Fruit fly (Drosophila melanogaster): ENCODE results near the gene CG7889.

DNA sequence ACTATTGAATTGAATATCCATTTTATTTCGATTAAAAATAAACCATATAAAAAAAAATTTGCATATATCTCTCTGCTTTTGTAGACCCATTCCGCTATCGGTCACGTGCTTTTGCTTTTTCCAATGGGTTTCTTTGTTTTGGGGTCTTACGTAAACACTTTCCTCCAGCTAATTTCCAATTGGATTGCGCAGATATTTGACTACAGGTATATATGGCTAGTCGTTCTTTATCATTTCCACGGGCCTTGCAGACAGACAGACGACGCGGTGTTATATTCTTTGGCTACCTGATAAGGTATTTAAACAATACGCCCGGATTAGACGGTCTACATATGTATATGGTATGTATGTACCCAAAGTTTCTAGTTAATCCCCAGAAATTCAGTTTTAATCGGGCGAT, 49.9 kb downstream of the CG7889 start:
- TF ChIP-seq usp (GFP tag; optimal IDR thresholded peaks at IDR 0.05): no peak
- TF ChIP-seq pan (optimal IDR thresholded peaks at IDR 0.05): no peak
- no peak for TF ChIP-seq CG8478 (optimal IDR thresholded peaks at IDR 0.05)
- no peak for TF ChIP-seq Dll (optimal IDR thresholded peaks at IDR 0.05)
- no peak for TF ChIP-seq psq (optimal IDR thresholded peaks at IDR 0.05)

All from whole organism.